Fruit fly (Drosophila melanogaster) whole organism, embryonic: ENCODE data around the gene vib.

Experiments used
- CG11093 ChIP-seq: fragments of 200-800 bp; sonication (Bioruptor generic); IDR thresholded peaks from 3 replicates; pipeline ENCODE4 v1.3.6; 2022; ENCODE audit warnings: missing biosample characterization, missing genetic modification characterization
- CG11696 ChIP-seq: fragments of 200-800 bp; sonication (Bioruptor generic); IDR thresholded peaks from 2 replicates; pipeline ENCODE4 v1.3.6; 2022; ENCODE audit warnings: missing biosample characterization, missing genetic modification characterization
- CG13894 ChIP-seq: fragments of 200-800 bp; sonication (Bioruptor generic); optimal IDR thresholded peaks from 3 replicates; lab custom pipeline; 2018; ENCODE audit warnings: missing biosample characterization, mild to moderate bottlenecking, missing genetic modification characterization, moderate library complexity
- CG15514 ChIP-seq: fragments of 200-800 bp; sonication (Bioruptor generic); optimal IDR thresholded peaks from 3 replicates; lab custom pipeline; 2017; ENCODE audit warnings: missing biosample characterization, missing genetic modification characterization, mild to moderate bottlenecking, moderate library complexity, missing genetic modification reagents
- CG16779 ChIP-seq: fragments of 200-800 bp; sonication (Bioruptor generic); IDR thresholded peaks from 2 replicates; pipeline ENCODE4 v1.3.6; 2022; ENCODE audit warnings: missing biosample characterization, missing genetic modification characterization
- CG17802 ChIP-seq: fragments of 200-800 bp; sonication (Bioruptor generic); optimal IDR thresholded peaks from 2 replicates; lab custom pipeline; 2018; ENCODE audit warnings: missing biosample characterization, mild to moderate bottlenecking, missing genetic modification characterization, moderate library complexity
- CG18011 ChIP-seq: fragments of 200-800 bp; sonication (Bioruptor generic); optimal IDR thresholded peaks from 2 replicates; lab custom pipeline; 2017; ENCODE audit warnings: missing biosample characterization, missing genetic modification characterization, mild to moderate bottlenecking, moderate library complexity, missing genotype
- CG18599 ChIP-seq: fragments of 200-800 bp; sonication (Bioruptor generic); optimal IDR thresholded peaks from 3 replicates; lab custom pipeline; 2017; ENCODE audit warnings: missing biosample characterization, missing genetic modification characterization, mild to moderate bottlenecking, moderate library complexity, missing genetic modification reagents
- CG31365 ChIP-seq: fragments of 200-800 bp; sonication (Bioruptor generic); optimal IDR thresholded peaks from 2 replicates; lab custom pipeline; 2018; ENCODE audit warnings: missing biosample characterization, mild to moderate bottlenecking, missing genetic modification characterization
- CG34376 ChIP-seq: fragments of 200-800 bp; sonication (Bioruptor generic); optimal IDR thresholded peaks from 2 replicates; lab custom pipeline; 2018; ENCODE audit warnings: missing biosample characterization, mild to moderate bottlenecking, missing genetic modification characterization
- CG3995 ChIP-seq: fragments of 200-800 bp; sonication (Bioruptor generic); optimal IDR thresholded peaks from 3 replicates; lab custom pipeline; 2016; ENCODE audit warnings: missing biosample characterization, missing genetic modification characterization
- CG4360 ChIP-seq: fragments of 200-800 bp; sonication (Bioruptor generic); IDR thresholded peaks from 2 replicates; pipeline ENCODE4 v1.3.6; 2022; ENCODE audit warnings: missing biosample characterization, missing genetic modification characterization
- CG6654 ChIP-seq: fragments of 200-800 bp; sonication (Bioruptor generic); optimal IDR thresholded peaks from 2 replicates; lab custom pipeline; 2017; ENCODE audit warnings: missing biosample characterization, mild to moderate bottlenecking, missing genetic modification characterization
- CG6689 ChIP-seq: fragments of 200-800 bp; sonication (Bioruptor generic); IDR thresholded peaks from 2 replicates; pipeline ENCODE4 v1.3.6; 2022; ENCODE audit warnings: missing biosample characterization, missing genetic modification characterization
- CG7987 ChIP-seq: fragments of 200-800 bp; sonication (Bioruptor generic); optimal IDR thresholded peaks from 2 replicates; lab custom pipeline; 2018; ENCODE audit warnings: missing biosample characterization, mild to moderate bottlenecking, missing genetic modification characterization, moderate library complexity
- D ChIP-seq, 2 experiments: fragments of 200-800 bp in 1 of 2; fragments of >200 bp in 1 of 2; sonication (Bioruptor generic) in 1 of 2; optimal IDR thresholded peaks; 2 replicates in 1 of 2; 3 replicates in 1 of 2; lab custom pipeline; 2017; ENCODE audit warnings: mild to moderate bottlenecking in 1 of 2, missing biosample characterization in 1 of 2, missing genetic modification characterization in 1 of 2, missing genetic modification reagents in 1 of 2
- Hey ChIP-seq: fragments of 200-800 bp; sonication (Bioruptor generic); optimal IDR thresholded peaks from 3 replicates; lab custom pipeline; 2018; ENCODE audit warnings: missing biosample characterization, mild to moderate bottlenecking, missing genetic modification characterization
- Hr78 ChIP-seq, 2 experiments: fragments of 200-800 bp in 1 of 2; fragments of >200 bp in 1 of 2; sonication (Bioruptor generic) in 1 of 2; optimal IDR thresholded peaks; 2 replicates each; lab custom pipeline; 2017 to 2019; ENCODE audit warnings: missing biosample characterization in 2 of 2, missing genetic modification characterization in 2 of 2, mild to moderate bottlenecking in 1 of 2, moderate library complexity in 1 of 2
- MBD-R2 ChIP-seq: fragments of 200-800 bp; sonication (Bioruptor generic); IDR thresholded peaks from 2 replicates; pipeline ENCODE4 v1.3.6; 2022; ENCODE audit warnings: missing biosample characterization, missing genetic modification characterization
- Med ChIP-seq: fragments of 200-800 bp; sonication (Bioruptor generic); peaks from one replicate; lab custom pipeline; 2016; ENCODE audit warnings: missing biosample characterization, missing genetic modification characterization, mild to moderate bottlenecking, inconsistent platforms, moderate library complexity
- Opbp ChIP-seq: fragments of 200-800 bp; sonication (Bioruptor generic); IDR thresholded peaks from 3 replicates; pipeline ENCODE4 v1.3.6; 2022; ENCODE audit warnings: missing biosample characterization, missing genetic modification characterization; ENCODE audit not compliant: partially characterized antibody
- Pdp1 ChIP-seq, 2 experiments: fragments of 200-800 bp; sonication (Bioruptor generic); optimal IDR thresholded peaks; 3 replicates each; lab custom pipeline; 2016; ENCODE audit warnings: missing biosample characterization in 2 of 2, missing genetic modification characterization in 2 of 2, mild to moderate bottlenecking in 1 of 2, moderate library complexity in 1 of 2
- Trl ChIP-seq, 3 experiments: fragments of >200 bp in 2 of 3; fragments of 200-800 bp in 1 of 3; sonication (Bioruptor generic) in 1 of 3; optimal IDR thresholded peaks; 2 replicates in 1 of 3; 3 replicates in 2 of 3; lab custom pipeline; 2016 to 2017; ENCODE audit warnings: missing biosample characterization in 1 of 3, missing genetic modification characterization in 1 of 3
- Vsx1 ChIP-seq: fragments of 200-800 bp; sonication (Bioruptor generic); optimal IDR thresholded peaks from 2 replicates; lab custom pipeline; 2017; ENCODE audit warnings: missing biosample characterization, mild to moderate bottlenecking, missing genetic modification characterization, missing genetic modification reagents
- abd-A ChIP-seq: fragments of 200-800 bp; sonication (Bioruptor generic); optimal IDR thresholded peaks from 3 replicates; lab custom pipeline; 2019; ENCODE audit warnings: missing biosample characterization, mild to moderate bottlenecking, missing genetic modification characterization, moderate library complexity
- ara ChIP-seq: fragments of 200-800 bp; sonication (Bioruptor generic); IDR thresholded peaks from 2 replicates; pipeline ENCODE4 v1.3.6; 2022; ENCODE audit warnings: missing biosample characterization, missing genetic modification characterization
- az2 ChIP-seq: fragments of 200-800 bp; sonication (Bioruptor generic); optimal IDR thresholded peaks from 3 replicates; lab custom pipeline; 2016; ENCODE audit warnings: missing biosample characterization, missing genetic modification characterization
- chinmo ChIP-seq: fragments of 200-800 bp; sonication (Bioruptor generic); IDR thresholded peaks from 4 replicates; pipeline ENCODE4 v1.3.6; 2022; ENCODE audit warnings: missing biosample characterization, missing genetic modification characterization; ENCODE audit not compliant: partially characterized antibody
- chm ChIP-seq: fragments of 200-800 bp; sonication (Bioruptor generic); IDR thresholded peaks from 2 replicates; pipeline ENCODE4 v1.3.6; 2022; ENCODE audit warnings: missing biosample characterization, missing genetic modification characterization
- chn ChIP-seq: fragments of 200-800 bp; sonication (Bioruptor generic); optimal IDR thresholded peaks from 2 replicates; lab custom pipeline; 2016; ENCODE audit warnings: missing biosample characterization, missing genetic modification characterization
- crol ChIP-seq: fragments of 200-800 bp; sonication (Bioruptor generic); IDR thresholded peaks from 2 replicates; pipeline ENCODE4 v1.3.6; 2022; ENCODE audit warnings: missing biosample characterization, missing genetic modification characterization
- cwo ChIP-seq: fragments of 200-800 bp; sonication (Bioruptor generic); optimal IDR thresholded peaks from 3 replicates; lab custom pipeline; 2017; ENCODE audit warnings: missing biosample characterization, missing genetic modification characterization, mild to moderate bottlenecking, moderate library complexity, missing genetic modification reagents
- fd102C ChIP-seq: fragments of 200-800 bp; sonication (Bioruptor generic); optimal IDR thresholded peaks from 2 replicates; lab custom pipeline; 2018; ENCODE audit warnings: missing biosample characterization, mild to moderate bottlenecking, missing genetic modification characterization, moderate library complexity
- grn ChIP-seq: fragments of 200-800 bp; sonication (Bioruptor generic); optimal IDR thresholded peaks from 3 replicates; lab custom pipeline; 2017; ENCODE audit warnings: missing biosample characterization, missing genetic modification characterization
- jigr1 ChIP-seq: fragments of 200-800 bp; sonication (Bioruptor generic); IDR thresholded peaks from 3 replicates; pipeline ENCODE4 v1.3.6; 2022; ENCODE audit warnings: missing biosample characterization, missing genetic modification characterization
- kay ChIP-seq: fragments of 200-800 bp; sonication (Bioruptor generic); optimal IDR thresholded peaks from 2 replicates; lab custom pipeline; 2016; ENCODE audit warnings: missing biosample characterization, missing genetic modification characterization
- lab ChIP-seq: fragments of 200-800 bp; sonication (Bioruptor generic); optimal IDR thresholded peaks from 3 replicates; lab custom pipeline; 2017; ENCODE audit warnings: missing biosample characterization, missing genetic modification characterization, mild to moderate bottlenecking, moderate library complexity, missing genetic modification reagents
- lmd ChIP-seq: fragments of 200-800 bp; sonication (Bioruptor generic); IDR thresholded peaks from 2 replicates; pipeline ENCODE4 v1.3.6; 2022; ENCODE audit warnings: missing biosample characterization, missing genetic modification characterization
- mirr ChIP-seq: fragments of 200-800 bp; sonication (Bioruptor generic); optimal IDR thresholded peaks from 3 replicates; lab custom pipeline; 2018; ENCODE audit warnings: missing biosample characterization, mild to moderate bottlenecking, missing genetic modification characterization
- nerfin-1 ChIP-seq: fragments of 200-800 bp; sonication (Bioruptor generic); optimal IDR thresholded peaks from 3 replicates; lab custom pipeline; 2019; ENCODE audit warnings: missing biosample characterization, mild to moderate bottlenecking, missing genetic modification characterization, moderate library complexity
- odd ChIP-seq: fragments of 200-800 bp; sonication (Bioruptor generic); optimal IDR thresholded peaks from 2 replicates; lab custom pipeline; 2017; ENCODE audit warnings: missing biosample characterization, mild to moderate bottlenecking, missing genetic modification characterization
- onecut ChIP-seq: fragments of 200-800 bp; sonication (Bioruptor generic); IDR thresholded peaks from 2 replicates; pipeline ENCODE4 v1.3.6; 2022; ENCODE audit warnings: missing biosample characterization, missing genetic modification characterization
- pros ChIP-seq: fragments of 200-800 bp; sonication (Bioruptor generic); optimal IDR thresholded peaks from 3 replicates; lab custom pipeline; 2019; ENCODE audit warnings: missing biosample characterization, mild to moderate bottlenecking, missing genetic modification characterization, moderate library complexity
- rib ChIP-seq: fragments of 200-800 bp; sonication (Bioruptor generic); IDR thresholded peaks from 2 replicates; pipeline ENCODE4 v1.3.6; 2022; ENCODE audit warnings: missing biosample characterization, missing genetic modification characterization
- scrt ChIP-seq: fragments of 200-800 bp; sonication (Bioruptor generic); optimal IDR thresholded peaks from 2 replicates; lab custom pipeline; 2018; ENCODE audit warnings: missing biosample characterization, mild to moderate bottlenecking, missing genetic modification characterization, moderate library complexity
- sd ChIP-seq: fragments of 200-800 bp; sonication (Bioruptor generic); optimal IDR thresholded peaks from 3 replicates; lab custom pipeline; 2018; ENCODE audit warnings: missing biosample characterization, mild to moderate bottlenecking, missing genetic modification characterization, moderate library complexity
- sens ChIP-seq: fragments of 200-800 bp; sonication (Bioruptor generic); peaks from one replicate; lab custom pipeline; 2016; ENCODE audit warnings: missing biosample characterization, missing genetic modification characterization
- sisA ChIP-seq: fragments of 200-800 bp; sonication (Bioruptor generic); IDR thresholded peaks from 2 replicates; pipeline ENCODE4 v1.3.6; 2022; ENCODE audit warnings: missing biosample characterization, missing genetic modification characterization
- sug ChIP-seq: fragments of 200-800 bp; optimal IDR thresholded peaks from 2 replicates; lab custom pipeline; 2019; ENCODE audit warnings: missing biosample characterization, mild to moderate bottlenecking, missing genetic modification characterization, moderate library complexity

Gene vib

dm6 chr3R:19225446-19225955 lies 950 bp downstream of the vib start (continued):
- TF ChIP-seq ara (no peak), Pdp1 (GFP tag; optimal IDR thresholded peaks at IDR 0.05; lab: Kevin White, UChicago) (peak in 1 of 2 experiments; percentile 95), pros (GFP tag; lab: Kevin White, UChicago) (peak; percentile 9), jigr1 (no peak), chinmo (0 out of 4 replicates have a peak, but pooled peaks have one; percentile 41), sd (peak; percentile 83), CG34376 (GFP tag; lab: Kevin White, UChicago) (peak; percentile 3), CG11093 (no peak), sug (tag; lab: Kevin White, UChicago) (peak; percentile 27), Hr78 (GFP tag; optimal IDR thresholded peaks at IDR 0.05; lab: Kevin White, UChicago) (peak in 1 of 2 experiments; percentile 6), Trl (optimal IDR thresholded peaks at IDR 0.05; lab: Kevin White, UChicago) (peak; percentile 84 to 95), Trl (GFP tag; optimal IDR thresholded peaks at IDR 0.05; lab: Kevin White, UChicago) (no peak), lmd (GFP tag; lab: Robert Waterston, UW) (no peak), onecut (GFP tag; lab: Robert Waterston, UW) (peak; percentile 97), rib (GFP tag; lab: Robert Waterston, UW) (peak; percentile 30; the same call in 1 of the 2 replicates), CG16779 (GFP tag; lab: Robert Waterston, UW) (no peak), CG11696 (no peak), Opbp (GFP tag; lab: Robert Waterston, UW) (0 out of 3 replicates have a peak, but pooled peaks have one; percentile 12), chn (GFP tag; lab: Kevin White, UChicago) (peak; percentile 8), MBD-R2 (peak; percentile 44; the same call in 1 of the 2 replicates), CG6689 (GFP tag; lab: Robert Waterston, UW) (0 out of 2 replicates have a peak, but pooled peaks have one; percentile 21), grn (peak; percentile 76), crol (peak; percentile 95), abd-A (tag; lab: Kevin White, UChicago) (peak; percentile 59), sens (peak; percentile 39), fd102C (GFP tag; lab: Kevin White, UChicago) (no peak), az2 (GFP tag; lab: Kevin White, UChicago) (no peak), scrt (peak; percentile 52), CG4360 (peak; percentile 75), odd (GFP tag; lab: Kevin White, UChicago) (peak; percentile 8), CG15514 (peak; percentile 1), Med (GFP tag; lab: Kevin White, UChicago) (peak; percentile 65), sisA (no peak), kay (GFP tag; lab: Kevin White, UChicago) (peak; percentile 72), nerfin-1 (peak; percentile 0), Vsx1 (GFP tag; lab: Kevin White, UChicago) (peak; percentile 5), CG18011 (GFP tag; lab: Kevin White, UChicago) (no peak)

- TF ChIP-seq lab (GFP tag; lab: Kevin White, UChicago) = peak; percentile 74
- TF ChIP-seq CG18599 (GFP tag; lab: Kevin White, UChicago) = peak; percentile 24
- peak; percentile 90 for TF ChIP-seq CG34376 (GFP tag; lab: Kevin White, UChicago)
- TF ChIP-seq Med (GFP tag; lab: Kevin White, UChicago) = peak; percentile 77
- peak; percentile 61 for TF ChIP-seq CG13894 (tag; lab: Kevin White, UChicago)
- TF ChIP-seq D (optimal IDR thresholded peaks at IDR 0.05; lab: Kevin White, UChicago) = no peak
- no peak for TF ChIP-seq D (GFP tag; optimal IDR thresholded peaks at IDR 0.05; lab: Kevin White, UChicago)
- TF ChIP-seq Hey (tag; lab: Kevin White, UChicago) = peak; percentile 70
- TF ChIP-seq mirr (GFP tag; lab: Kevin White, UChicago) = peak; percentile 98
- TF ChIP-seq CG6654 (GFP tag; lab: Kevin White, UChicago) = no peak
- TF ChIP-seq chm = no peak; the same call in 1 of the 2 replicates
- TF ChIP-seq cwo (GFP tag; lab: Kevin White, UChicago) = peak; percentile 96
- peak; percentile 30 for TF ChIP-seq CG31365 (tag; lab: Kevin White, UChicago)
- TF ChIP-seq az2 (GFP tag; lab: Kevin White, UChicago) = no peak
- TF ChIP-seq CG7987 (GFP tag; lab: Kevin White, UChicago) = peak; percentile 17
- peak; percentile 37 for TF ChIP-seq CG3995 (GFP tag; lab: Kevin White, UChicago)
- no peak for TF ChIP-seq CG17802 (tag; lab: Kevin White, UChicago)
These were observed 3.1 kb downstream of the vib start for dm6 chr3R:19223369-19223768.
